Worm (Caenorhabditis elegans) whole organism, mixed stage, embryonic: ENCODE data around the gene fbxb-15.

ENCODE experiments used
- M03D4.4 ChIP-seq: sonication (generic microtip); optimal IDR thresholded peaks from 2 replicates; lab custom pipeline; 2017; ENCODE audit warnings: mild to moderate bottlenecking, missing genetic modification characterization, missing compliant biosample characterization
- bed-3 ChIP-seq: fragments of 200-800 bp; sonication (Bioruptor generic); optimal IDR thresholded peaks from 3 replicates; lab custom pipeline; 2018; ENCODE audit warnings: mild to moderate bottlenecking, missing genetic modification characterization, moderate library complexity, missing compliant biosample characterization
- blmp-1 ChIP-seq: fragments of 150-350 bp; optimal IDR thresholded peaks from 2 replicates; lab custom pipeline; 2014; ENCODE audit warnings: missing biosample characterization, missing genetic modification characterization
- ceh-43 ChIP-seq: fragments of 200-800 bp; sonication (Bioruptor generic); optimal IDR thresholded peaks from 2 replicates; lab custom pipeline; 2018; ENCODE audit warnings: mild to moderate bottlenecking, missing genetic modification characterization, moderate library complexity, missing compliant biosample characterization
- ceh-83 ChIP-seq: fragments of 200-800 bp; sonication (Bioruptor generic); optimal IDR thresholded peaks from 2 replicates; lab custom pipeline; 2018; ENCODE audit warnings: mild to moderate bottlenecking, missing genetic modification characterization, missing compliant biosample characterization
- ces-1 ChIP-seq: fragments of 150-350 bp; optimal IDR thresholded peaks from 2 replicates; lab custom pipeline; 2014; ENCODE audit warnings: missing biosample characterization, missing genetic modification reagents, missing genetic modification characterization
- drap-1 ChIP-seq: fragments of 200-800 bp; sonication (Bioruptor generic); optimal IDR thresholded peaks from 3 replicates; lab custom pipeline; 2018; ENCODE audit warnings: mild to moderate bottlenecking, missing genetic modification characterization, missing compliant biosample characterization
- elt-1 ChIP-seq: sonication (generic microtip); optimal IDR thresholded peaks from 2 replicates; lab custom pipeline; 2017; ENCODE audit warnings: missing genetic modification characterization, mild to moderate bottlenecking, missing compliant biosample characterization, antibody characterized with exemption, moderate library complexity, borderline replicate concordance; ENCODE audit not compliant: insufficient read depth
- elt-3 ChIP-seq: fragments of 150-350 bp; optimal IDR thresholded peaks from 2 replicates; lab custom pipeline; 2014; ENCODE audit warnings: missing biosample characterization, missing genetic modification characterization
- ham-2 ChIP-seq: fragments of 200-800 bp; sonication (Bioruptor generic); optimal IDR thresholded peaks from 2 replicates; lab custom pipeline; 2018; ENCODE audit warnings: mild to moderate bottlenecking, missing genetic modification characterization, missing compliant biosample characterization
- hlh-1 ChIP-seq: fragments of 150-350 bp; optimal IDR thresholded peaks from 2 replicates; lab custom pipeline; 2014; ENCODE audit warnings: missing biosample characterization, missing genetic modification reagents, missing genetic modification characterization
- lin-13 ChIP-seq: fragments of 150-350 bp; optimal IDR thresholded peaks from 2 replicates; lab custom pipeline; 2014; ENCODE audit warnings: missing biosample characterization, missing genetic modification characterization
- lin-32 ChIP-seq: fragments of 200-800 bp; sonication (Bioruptor generic); optimal IDR thresholded peaks from 2 replicates; lab custom pipeline; 2018; ENCODE audit warnings: mild to moderate bottlenecking, missing genetic modification characterization, missing compliant biosample characterization
- lsy-2 ChIP-seq: fragments of 150-350 bp; optimal IDR thresholded peaks from 2 replicates; lab custom pipeline; 2014; ENCODE audit warnings: missing biosample characterization, missing genetic modification characterization
- mab-5 ChIP-seq: fragments of 150-350 bp; optimal IDR thresholded peaks from 2 replicates; lab custom pipeline; 2014; ENCODE audit warnings: missing biosample characterization, missing genetic modification characterization
- mep-1 ChIP-seq: fragments of 150-350 bp; optimal IDR thresholded peaks from 2 replicates; lab custom pipeline; 2017; ENCODE audit warnings: missing biosample characterization, missing genetic modification reagents, missing genetic modification characterization, inconsistent platforms
- mls-2 ChIP-seq: sonication (generic microtip); optimal IDR thresholded peaks from 2 replicates; lab custom pipeline; 2016; ENCODE audit warnings: mild to moderate bottlenecking, missing genetic modification characterization, moderate library complexity, missing compliant biosample characterization
- nhr-12 ChIP-seq: fragments of 150-350 bp; optimal IDR thresholded peaks from 2 replicates; lab custom pipeline; 2014; ENCODE audit warnings: missing biosample characterization, missing genetic modification characterization
- nhr-2 ChIP-seq: fragments of 150-350 bp; optimal IDR thresholded peaks from 2 replicates; lab custom pipeline; 2014; ENCODE audit warnings: missing biosample characterization, missing genetic modification characterization
- nhr-237 ChIP-seq: fragments of 150-350 bp; optimal IDR thresholded peaks from 2 replicates; lab custom pipeline; 2014; ENCODE audit warnings: missing biosample characterization, missing genetic modification characterization
- nhr-28 ChIP-seq: fragments of 150-350 bp; optimal IDR thresholded peaks from 2 replicates; lab custom pipeline; 2014; ENCODE audit warnings: missing biosample characterization, missing genetic modification characterization
- nhr-76 ChIP-seq: sonication (generic microtip); optimal IDR thresholded peaks from 2 replicates; lab custom pipeline; 2017; ENCODE audit warnings: missing biosample characterization, missing genetic modification characterization
- pha-4 ChIP-seq: fragments of 150-350 bp; optimal IDR thresholded peaks from 2 replicates; lab custom pipeline; 2018; ENCODE audit warnings: missing biosample characterization, missing genetic modification reagents, missing genetic modification characterization
- sem-2 ChIP-seq: fragments of 200-800 bp; sonication (Bioruptor generic); optimal IDR thresholded peaks from 2 replicates; lab custom pipeline; 2018; ENCODE audit warnings: mild to moderate bottlenecking, missing genetic modification characterization, missing compliant biosample characterization
- snpc-4 ChIP-seq: fragments of 150-350 bp; optimal IDR thresholded peaks from 2 replicates; lab custom pipeline; 2014; ENCODE audit warnings: missing biosample characterization, missing genetic modification characterization
- sptf-1 ChIP-seq: sonication (generic microtip); optimal IDR thresholded peaks from 2 replicates; lab custom pipeline; 2017; ENCODE audit warnings: mild to moderate bottlenecking, missing genetic modification characterization, moderate library complexity, missing compliant biosample characterization
- tbx-8 ChIP-seq: fragments of 200-800 bp; sonication (Bioruptor generic); optimal IDR thresholded peaks from 2 replicates; lab custom pipeline; 2018; ENCODE audit warnings: mild to moderate bottlenecking, missing genetic modification characterization, moderate library complexity, missing compliant biosample characterization
- unc-120 ChIP-seq: sonication (generic microtip); optimal IDR thresholded peaks from 2 replicates; lab custom pipeline; 2017; ENCODE audit warnings: missing genetic modification characterization, missing compliant biosample characterization; ENCODE audit not compliant: poor library complexity, severe bottlenecking
- unc-62 ChIP-seq: fragments of 150-350 bp; optimal IDR thresholded peaks from 2 replicates; lab custom pipeline; 2014; ENCODE audit warnings: missing biosample characterization, missing genetic modification reagents, missing genetic modification characterization
- zip-8 ChIP-seq: fragments of 150-350 bp; optimal IDR thresholded peaks from 2 replicates; lab custom pipeline; 2014; ENCODE audit warnings: missing biosample characterization, missing genetic modification characterization
- ztf-11 ChIP-seq: fragments of 150-350 bp; optimal IDR thresholded peaks from 2 replicates; lab custom pipeline; 2014; ENCODE audit warnings: missing biosample characterization, missing genetic modification characterization

The fbxb-15 gene

ce11 chrII:1670985-1671384 is 17.7 kb upstream of the fbxb-15 start:
- no peak for TF ChIP-seq sptf-1 (tag; lab: Kevin White, UChicago)
- no peak for TF ChIP-seq unc-62 (GFP tag; lab: Kevin White, UChicago)
- TF ChIP-seq bed-3 (GFP tag; lab: Kevin White, UChicago): no peak
- no peak for TF ChIP-seq nhr-2
- TF ChIP-seq nhr-237 (tag; lab: Kevin White, UChicago): no peak
- no peak for TF ChIP-seq nhr-12 (tag; lab: Kevin White, UChicago)
- no peak for TF ChIP-seq mab-5

- TF ChIP-seq lin-32 (GFP tag; lab: Kevin White, UChicago): no peak
- TF ChIP-seq mep-1: no peak
- no peak for TF ChIP-seq ces-1 (GFP tag; lab: Kevin White, UChicago)
- TF ChIP-seq nhr-237 (tag; lab: Kevin White, UChicago): no peak
- TF ChIP-seq elt-1: no peak
- TF ChIP-seq lin-13 (tag; lab: Kevin White, UChicago): no peak
- TF ChIP-seq snpc-4 (tag; lab: Kevin White, UChicago): no peak
- no peak for TF ChIP-seq ztf-11 (tag; lab: Kevin White, UChicago)
- no peak for TF ChIP-seq drap-1 (GFP tag; lab: Kevin White, UChicago)
- no peak for TF ChIP-seq nhr-76
- TF ChIP-seq pha-4: no peak
- no peak for TF ChIP-seq zip-8 (tag; lab: Kevin White, UChicago)
- TF ChIP-seq mab-5: no peak
- no peak for TF ChIP-seq ham-2
- no peak for TF ChIP-seq ceh-83 (GFP tag; lab: Kevin White, UChicago)
- no peak for TF ChIP-seq unc-120 (tag; lab: Kevin White, UChicago)
Observed at ce11 chrII:1670260-1670879, 17.1 kb upstream of the fbxb-15 start, which contains the start of gene nhx-6. TSS of gene nhx-6 (plus strand) at chrII:1670829.

DNA sequence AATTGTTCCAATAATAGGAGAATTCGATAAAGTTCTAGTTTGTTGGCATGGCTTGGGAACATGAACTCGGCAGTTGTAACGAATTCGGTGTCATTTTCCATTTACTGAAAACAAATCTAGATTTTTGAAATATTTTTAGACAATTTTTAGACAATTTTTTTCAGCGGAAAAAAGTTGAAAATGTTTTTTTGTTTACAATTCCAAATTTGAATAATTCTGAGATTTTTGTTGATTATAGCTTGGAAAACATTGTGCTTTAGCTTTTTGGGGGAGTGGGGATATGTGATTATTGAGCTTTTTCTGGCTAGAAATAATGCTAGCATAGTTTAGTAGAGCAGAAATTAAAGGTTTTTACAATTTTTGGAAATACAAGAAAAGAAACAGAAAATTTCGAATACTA is 15.6 kb upstream of the fbxb-15 start, which contains the start of gene srw-97:
TSS of gene srw-97 (minus strand) at position 101 of the 400 bp plus-strand sequence.
- TF ChIP-seq ceh-83 (GFP tag; lab: Kevin White, UChicago) (no peak), unc-62 (GFP tag; lab: Kevin White, UChicago) (no peak), lin-13 (tag; lab: Kevin White, UChicago) (no peak), nhr-12 (tag; lab: Kevin White, UChicago) (no peak), nhr-2 (no peak), lsy-2 (no peak), sptf-1 (tag; lab: Kevin White, UChicago) (no peak), elt-3 (tag; lab: Kevin White, UChicago) (no peak), drap-1 (GFP tag; lab: Kevin White, UChicago) (no peak), tbx-8 (GFP tag; lab: Kevin White, UChicago) (no peak), blmp-1 (tag; lab: Kevin White, UChicago) (no peak), unc-120 (tag; lab: Kevin White, UChicago) (no peak), pha-4 (no peak), M03D4.4 (tag; lab: Kevin White, UChicago) (no peak), nhr-237 (tag; lab: Kevin White, UChicago) (no peak), mls-2 (tag; lab: Kevin White, UChicago) (no peak)
- TF ChIP-seq, all 35 proteins: peak for 0

- TF ChIP-seq ham-2 (no peak), mab-5 (no peak), nhr-28 (tag; lab: Kevin White, UChicago) (no peak), lsy-2 (no peak), nhr-237 (tag; lab: Kevin White, UChicago) (no peak), ceh-43 (no peak), ztf-11 (tag; lab: Kevin White, UChicago) (no peak), bed-3 (GFP tag; lab: Kevin White, UChicago) (no peak), mls-2 (tag; lab: Kevin White, UChicago) (no peak), tbx-8 (GFP tag; lab: Kevin White, UChicago) (no peak), sem-2 (no peak), hlh-1 (tag; lab: Kevin White, UChicago) (no peak), unc-120 (tag; lab: Kevin White, UChicago) (no peak), sptf-1 (tag; lab: Kevin White, UChicago) (no peak), nhr-2 (no peak)
Observed at ce11 chrII:1666025-1666424, 12.7 kb upstream of the fbxb-15 start, which contains the start of gene srlf-29. TSS of gene srlf-29 (plus strand) at chrII:1666325.
